Worm (Caenorhabditis elegans): Measurements from ENCODE around the gene nra-1.
A peak's percentile ranks its signal among the peaks of the same experiment; 100 is the strongest.

nra-1 gene

ce11 chrIV:17278363-17278762 is 5.6 kb downstream of the nra-1 start (continued):
- TF ChIP-seq nhr-6 (tag; optimal IDR thresholded peaks at IDR 0.05) (peak; percentile 76), mdt-29 (GFP tag; IDR thresholded peaks at IDR 0.05) (peak; percentile 100), ceh-20 (GFP tag; IDR thresholded peaks at IDR 0.05) (peak; percentile 96), unc-62 (GFP tag; optimal IDR thresholded peaks at IDR 0.05 in 1 of 2) (peak; percentile 31 to 97), unc-62 (tag; optimal IDR thresholded peaks at IDR 0.05) (no peak), Y75B8A.6 (GFP tag; IDR thresholded peaks at IDR 0.05) (peak; percentile 89), ZK546.5 (tag; optimal IDR thresholded peaks at IDR 0.05) (peak in 1 of 2 experiments; percentile 66), madf-5 (GFP tag; IDR thresholded peaks at IDR 0.05) (peak; percentile 12 to 82; a peak in 2 of 4 replicates), zip-11 (GFP tag; IDR thresholded peaks at IDR 0.05) (0 out of 2 replicates have a peak, but pooled peaks have one; percentile 24), spr-3 (GFP tag; optimal IDR thresholded peaks at IDR 0.05) (peak; percentile 81), nhr-10 (tag; optimal IDR thresholded peaks at IDR 0.05) (peak; percentile 88), snpc-1.2 (GFP tag; IDR thresholded peaks at IDR 0.05) (peak; percentile 89), F10B5.3 (tag; optimal IDR thresholded peaks at IDR 0.05) (peak; percentile 78), nhr-76 (tag; optimal IDR thresholded peaks at IDR 0.05) (peak; percentile 78), unc-130 (GFP tag; optimal IDR thresholded peaks at IDR 0.05) (peak; percentile 85), aly-2 (tag; optimal IDR thresholded peaks at IDR 0.05) (no peak), jun-1 (tag; optimal IDR thresholded peaks at IDR 0.05) (peak; percentile 91), fos-1 (tag; optimal IDR thresholded peaks at IDR 0.05) (peak; percentile 62), nhr-41 (GFP tag; IDR thresholded peaks at IDR 0.05) (peak; percentile 81), nhr-11 (tag; optimal IDR thresholded peaks at IDR 0.05) (peak; percentile 99), daf-8 (GFP tag; IDR thresholded peaks at IDR 0.05) (0 out of 2 replicates have a peak, but pooled peaks have one; percentile 46), mep-1 (tag; optimal IDR thresholded peaks at IDR 0.05) (peak; percentile 99), zag-1 (tag; optimal IDR thresholded peaks at IDR 0.05) (peak; percentile 79), D1046.2 (GFP tag; IDR thresholded peaks at IDR 0.05) (peak; percentile 95), egl-43 (GFP tag; IDR thresholded peaks at IDR 0.05) (peak; percentile 94), skn-1 (tag; optimal IDR thresholded peaks at IDR 0.05) (peak; percentile 76), dmd-6 (GFP tag; IDR thresholded peaks at IDR 0.05) (peak; percentile 97), dpl-1 (GFP tag; optimal IDR thresholded peaks at IDR 0.05) (peak; percentile 82), nhr-25 (tag; optimal IDR thresholded peaks at IDR 0.05; ENCODE audit: borderline replicate concordance, insufficient read depth) (peak; percentile 96), arid-1 (GFP tag; conservative IDR thresholded peaks at IDR 0.05) (peak; percentile 75), F44E2.7 (GFP tag; IDR thresholded peaks at IDR 0.05) (0 out of 2 replicates have a peak, but pooled peaks have one; percentile 57), pqm-1 (tag; optimal IDR thresholded peaks at IDR 0.05) (peak; percentile 36), lin-15B (tag; optimal IDR thresholded peaks at IDR 0.05) (no peak), R02D3.7 (tag; optimal IDR thresholded peaks at IDR 0.05) (no peak), hmg-1.1 (GFP tag; IDR thresholded peaks at IDR 0.05) (peak; percentile 98), lin-13 (GFP tag; optimal IDR thresholded peaks at IDR 0.05) (peak; percentile 93), php-3 (GFP tag; IDR thresholded peaks at IDR 0.05) (peak; percentile 55), nhr-77 (tag; optimal IDR thresholded peaks at IDR 0.05) (peak; percentile 98), daf-16 (GFP tag; optimal IDR thresholded peaks at IDR 0.05) (peak; percentile 10 to 80), daf-16 (tag; optimal IDR thresholded peaks at IDR 0.05) (peak; percentile 39), lsy-2 (tag; optimal IDR thresholded peaks at IDR 0.05) (peak; percentile 91 to 95), lin-39 (tag; optimal IDR thresholded peaks at IDR 0.05) (peak; percentile 58), nhr-28 (tag; optimal IDR thresholded peaks at IDR 0.05) (peak; percentile 92), nhr-48 (tag; optimal IDR thresholded peaks at IDR 0.05) (peak; percentile 92), unc-39 (tag; optimal IDR thresholded peaks at IDR 0.05) (no peak), ceh-62 (tag; optimal IDR thresholded peaks at IDR 0.05) (no peak), F26F4.8 (GFP tag; conservative IDR thresholded peaks at IDR 0.05) (no peak), lin-29 (GFP tag; IDR thresholded peaks at IDR 0.05) (peak; percentile 87), Y48G9A.11 (GFP tag; IDR thresholded peaks at IDR 0.05) (peak; percentile 86), lim-7 (GFP tag; IDR thresholded peaks at IDR 0.05) (no peak), madf-9 (GFP tag; conservative IDR thresholded peaks at IDR 0.05) (peak; percentile 88), lin-38 (GFP tag; IDR thresholded peaks at IDR 0.05) (peak; percentile 90), vab-7 (GFP tag; IDR thresholded peaks at IDR 0.05) (peak; percentile 92)
